Worm (Caenorhabditis elegans): ENCODE data around the gene F42G4.5.

Gene F42G4.5

ce11 chrII:13117135-13117534 lies 43.9 kb downstream of the F42G4.5 start, which contains the start of gene gfm-1 (continued):
- TF ChIP-seq ceh-8 (GFP tag; optimal IDR thresholded peaks at IDR 0.05): peak; percentile 49
- TF ChIP-seq nhr-90 (tag; optimal IDR thresholded peaks at IDR 0.05; ENCODE audit: poor library complexity): peak; percentile 92
- peak; percentile 58 for TF ChIP-seq isw-1 (GFP tag; IDR thresholded peaks at IDR 0.05)
- no peak for TF ChIP-seq unc-30 (tag; optimal IDR thresholded peaks at IDR 0.05)
- TF ChIP-seq lin-35 (GFP tag; optimal IDR thresholded peaks at IDR 0.05): peak; percentile 43 to 62
- TF ChIP-seq snpc-4 (tag; optimal IDR thresholded peaks at IDR 0.05): peak; percentile 49
- TF ChIP-seq nhr-76 (tag; optimal IDR thresholded peaks at IDR 0.05): no peak
- no peak for TF ChIP-seq nhr-12 (tag; optimal IDR thresholded peaks at IDR 0.05)
- peak; percentile 55 for TF ChIP-seq skn-1 (tag; optimal IDR thresholded peaks at IDR 0.05)
- TF ChIP-seq nhr-28 (tag; optimal IDR thresholded peaks at IDR 0.05): no peak
- TF ChIP-seq nhr-20 (tag; optimal IDR thresholded peaks at IDR 0.05): peak; percentile 77
- peak; percentile 32 for TF ChIP-seq unc-130 (tag; optimal IDR thresholded peaks at IDR 0.05)
- peak; percentile 42 to 62 (median 43) for TF ChIP-seq ceh-82 (tag; optimal IDR thresholded peaks at IDR 0.05)
- TF ChIP-seq lin-15B (tag; optimal IDR thresholded peaks at IDR 0.05): peak; percentile 72
- peak; percentile 94 for TF ChIP-seq ceh-90 (tag; optimal IDR thresholded peaks at IDR 0.05)
- peak; percentile 94 for TF ChIP-seq irx-1 (tag; optimal IDR thresholded peaks at IDR 0.05)
- TF ChIP-seq sptf-1 (tag; optimal IDR thresholded peaks at IDR 0.05): no peak
- TF ChIP-seq ceh-88 (GFP tag; IDR thresholded peaks at IDR 0.05): peak; percentile 53; the same call in 1 of the 2 replicates
- peak; percentile 91 for TF ChIP-seq nhr-47 (tag; optimal IDR thresholded peaks at IDR 0.05)
- peak; percentile 67 for TF ChIP-seq mep-1 (tag; optimal IDR thresholded peaks at IDR 0.05)
- TF ChIP-seq ztf-11 (tag; optimal IDR thresholded peaks at IDR 0.05): peak in 1 of 2 experiments; percentile 91

- TF ChIP-seq F16B12.6 (tag; optimal IDR thresholded peaks at IDR 0.05) (no peak), lir-3 (tag; optimal IDR thresholded peaks at IDR 0.05; ENCODE audit: poor library complexity) (no peak), lin-15B (tag; optimal IDR thresholded peaks at IDR 0.05) (no peak), nhr-237 (tag; optimal IDR thresholded peaks at IDR 0.05) (no peak), ztf-4 (tag; optimal IDR thresholded peaks at IDR 0.05) (no peak), mdl-1 (tag; optimal IDR thresholded peaks at IDR 0.05) (no peak)
Observed at ce11 chrII:13122720-13123119, 49.4 kb downstream of the F42G4.5 start, which contains the start of gene bath-45. Gene bath-45, plus strand, starts transcription at chrII:13123020.

All from whole organism, L1 larva.